Fruit fly (Drosophila melanogaster): ENCODE results near the gene Itpr.

Gene Itpr

dm6 chr3R:5547464-5547943 is 30.6 kb downstream of the Itpr start, which contains the start of gene CG2519 (continued):
- TF ChIP-seq esn (GFP tag; optimal IDR thresholded peaks at IDR 0.05) (peak; percentile 54), cyc (GFP tag; optimal IDR thresholded peaks at IDR 0.05) (peak; percentile 58), acj6 (GFP tag; optimal IDR thresholded peaks at IDR 0.05) (no peak), CG4318 (GFP tag; optimal IDR thresholded peaks at IDR 0.05) (no peak), eg (GFP tag; IDR thresholded peaks at IDR 0.05) (no peak; the same call in 2 of the 3 replicates), CG8632 (GFP tag; optimal IDR thresholded peaks at IDR 0.05) (no peak), CG6163 (GFP tag; IDR thresholded peaks at IDR 0.05) (no peak), ss (GFP tag; optimal IDR thresholded peaks at IDR 0.05) (no peak), topi (GFP tag; optimal IDR thresholded peaks at IDR 0.05) (no peak), CG31627 (GFP tag; optimal IDR thresholded peaks at IDR 0.05) (peak; percentile 43), fkh (GFP tag; optimal IDR thresholded peaks at IDR 0.05) (no peak), CG3032 (tag; optimal IDR thresholded peaks at IDR 0.05) (peak; percentile 48), OdsH (GFP tag; optimal IDR thresholded peaks at IDR 0.05) (no peak), Eip75B (GFP tag; optimal IDR thresholded peaks at IDR 0.05) (no peak), spab (GFP tag; optimal IDR thresholded peaks at IDR 0.05) (no peak), dac (GFP tag; optimal IDR thresholded peaks at IDR 0.05) (no peak), lz (GFP tag; optimal IDR thresholded peaks at IDR 0.05) (peak; percentile 43), Ets21C (GFP tag; optimal IDR thresholded peaks at IDR 0.05) (peak; percentile 32), salr (GFP tag; optimal IDR thresholded peaks at IDR 0.05) (no peak)

dm6 chr3R:5550452-5550851 is 33.5 kb downstream of the Itpr start:
- no peak for TF ChIP-seq CG11902 (GFP tag; optimal IDR thresholded peaks at IDR 0.05)
- no peak for TF ChIP-seq Sox14 (GFP tag; optimal IDR thresholded peaks at IDR 0.05)
- no peak for TF ChIP-seq CG6163 (GFP tag; IDR thresholded peaks at IDR 0.05)
- TF ChIP-seq Eip75B (GFP tag; optimal IDR thresholded peaks at IDR 0.05) = no peak
- TF ChIP-seq dac (GFP tag; optimal IDR thresholded peaks at IDR 0.05) = no peak
- no peak for TF ChIP-seq fd85E (GFP tag; optimal IDR thresholded peaks at IDR 0.05)
- TF ChIP-seq CG1621 (tag; optimal IDR thresholded peaks at IDR 0.05) = no peak
- no peak for TF ChIP-seq Smox (GFP tag; optimal IDR thresholded peaks at IDR 0.05)
- TF ChIP-seq Hr4 (GFP tag; optimal IDR thresholded peaks at IDR 0.05) = no peak
- TF ChIP-seq CG31627 (GFP tag; optimal IDR thresholded peaks at IDR 0.05) = no peak
- no peak for TF ChIP-seq Hr39 (GFP tag; optimal IDR thresholded peaks at IDR 0.05)
- no peak for TF ChIP-seq Gug (GFP tag; IDR thresholded peaks at IDR 0.05)
- TF ChIP-seq CG6854 (GFP tag; optimal IDR thresholded peaks at IDR 0.05) = no peak
- no peak for TF ChIP-seq cyc (GFP tag; optimal IDR thresholded peaks at IDR 0.05)
- TF ChIP-seq CG9139 (GFP tag; optimal IDR thresholded peaks at IDR 0.05) = no peak
- TF ChIP-seq CG32006 (GFP tag; optimal IDR thresholded peaks at IDR 0.05) = no peak
- no peak for TF ChIP-seq topi (GFP tag; optimal IDR thresholded peaks at IDR 0.05)
- TF ChIP-seq achi (GFP tag; optimal IDR thresholded peaks at IDR 0.05) = no peak

- TF ChIP-seq CG3919 (GFP tag; optimal IDR thresholded peaks at IDR 0.05) = no peak
- no peak for TF ChIP-seq CG6808 (GFP tag; optimal IDR thresholded peaks at IDR 0.05)
- TF ChIP-seq Lpt (GFP tag; optimal IDR thresholded peaks at IDR 0.05) = no peak
- no peak for TF ChIP-seq CG34406 (GFP tag; optimal IDR thresholded peaks at IDR 0.05)
- no peak for TF ChIP-seq CG31627 (GFP tag; optimal IDR thresholded peaks at IDR 0.05)
- TF ChIP-seq Blimp-1 (GFP tag; optimal IDR thresholded peaks at IDR 0.05) = no peak
- no peak for TF ChIP-seq acj6 (GFP tag; optimal IDR thresholded peaks at IDR 0.05)
- no peak for TF ChIP-seq CG8632 (GFP tag; optimal IDR thresholded peaks at IDR 0.05)
- TF ChIP-seq net (GFP tag; optimal IDR thresholded peaks at IDR 0.05) = no peak
- TF ChIP-seq Sox14 (GFP tag; optimal IDR thresholded peaks at IDR 0.05) = no peak
- TF ChIP-seq lz (GFP tag; optimal IDR thresholded peaks at IDR 0.05) = no peak
- no peak for TF ChIP-seq topi (GFP tag; optimal IDR thresholded peaks at IDR 0.05)
- TF ChIP-seq eg (GFP tag; IDR thresholded peaks at IDR 0.05) = no peak
- TF ChIP-seq CG11902 (GFP tag; optimal IDR thresholded peaks at IDR 0.05) = no peak
- TF ChIP-seq CG16779 (tag; optimal IDR thresholded peaks at IDR 0.05) = no peak
- TF ChIP-seq CG11294 (GFP tag; IDR thresholded peaks at IDR 0.05) = no peak
Observed at dm6 chr3R:5551068-5551467, 34.2 kb downstream of the Itpr start, which contains the start of gene mia. mia (minus strand) TSS chr3R:5551168.
